Worm (Caenorhabditis elegans): ENCODE results near the gene Y48A6B.9.

The Y48A6B.9 gene

DNA sequence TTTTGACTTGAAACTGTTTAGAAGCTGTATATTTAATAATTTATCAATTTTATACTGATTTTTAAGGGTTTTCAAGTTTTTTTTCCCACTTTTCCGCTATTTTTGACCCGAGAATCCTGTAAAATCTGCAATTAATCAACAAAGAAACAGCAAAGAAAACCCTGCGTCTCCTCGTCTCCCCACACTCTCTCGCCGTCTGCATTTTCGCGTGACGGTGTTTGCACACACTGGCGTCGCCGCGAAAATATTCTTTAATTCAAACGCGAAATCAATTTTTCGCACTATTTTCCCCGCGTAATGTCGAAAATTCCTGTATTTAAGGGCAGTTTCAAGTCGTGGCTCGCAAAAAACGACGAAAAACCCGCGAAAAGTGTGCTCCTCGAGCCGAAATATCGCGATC, 30.3 kb downstream of the Y48A6B.9 start, which contains the start of gene rsa-2:
TSS of gene rsa-2 (plus strand) at position 221 of the 400 bp plus-strand sequence.
- peak; percentile 21 for TF ChIP-seq elt-2 (tag; optimal IDR thresholded peaks at IDR 0.05)
- peak; percentile 26 for TF ChIP-seq lin-15B (tag; optimal IDR thresholded peaks at IDR 0.05)
- peak; percentile 86 for TF ChIP-seq hmg-11 (tag; optimal IDR thresholded peaks at IDR 0.05)
- peak; percentile 18 for TF ChIP-seq lin-39 (tag; optimal IDR thresholded peaks at IDR 0.05)
- TF ChIP-seq nhr-25 (tag; optimal IDR thresholded peaks at IDR 0.05): peak; percentile 9
- TF ChIP-seq nhr-76 (tag; optimal IDR thresholded peaks at IDR 0.05): no peak
- peak; percentile 61 for TF ChIP-seq nfya-1 (tag; optimal IDR thresholded peaks at IDR 0.05; ENCODE audit: insufficient read depth)
- TF ChIP-seq mml-1 (tag; optimal IDR thresholded peaks at IDR 0.05): no peak
- peak; percentile 26 for TF ChIP-seq ceh-28 (tag; optimal IDR thresholded peaks at IDR 0.05)
- TF ChIP-seq ceh-82 (tag; optimal IDR thresholded peaks at IDR 0.05): peak; percentile 22
- TF ChIP-seq pha-4 (tag; optimal IDR thresholded peaks at IDR 0.05): peak; percentile 51

ce11 chrIII:11064576-11064975, 31.6 kb downstream of the Y48A6B.9 start:
- TF ChIP-seq ZK546.5 (tag; optimal IDR thresholded peaks at IDR 0.05): no peak
- no peak for TF ChIP-seq ztf-4 (tag; optimal IDR thresholded peaks at IDR 0.05)
- TF ChIP-seq nhr-25 (tag; optimal IDR thresholded peaks at IDR 0.05): no peak
- TF ChIP-seq elt-2 (tag; optimal IDR thresholded peaks at IDR 0.05): no peak
- no peak for TF ChIP-seq lin-39 (tag; optimal IDR thresholded peaks at IDR 0.05)
- no peak for TF ChIP-seq fos-1 (tag; optimal IDR thresholded peaks at IDR 0.05)
- no peak for TF ChIP-seq nhr-12 (tag; optimal IDR thresholded peaks at IDR 0.05)
- no peak for TF ChIP-seq ceh-28 (tag; optimal IDR thresholded peaks at IDR 0.05)
- TF ChIP-seq elt-1 (tag; optimal IDR thresholded peaks at IDR 0.05): no peak
- TF ChIP-seq mdl-1 (tag; optimal IDR thresholded peaks at IDR 0.05): no peak
- TF ChIP-seq ztf-11 (tag; optimal IDR thresholded peaks at IDR 0.05): no peak
- no peak for TF ChIP-seq fkh-10 (GFP tag; optimal IDR thresholded peaks at IDR 0.05)

ce11 chrIII:11066691-11067090, 33.7 kb downstream of the Y48A6B.9 start:
- no peak for TF ChIP-seq nhr-11 (tag; optimal IDR thresholded peaks at IDR 0.05)
- TF ChIP-seq hmg-11 (tag; optimal IDR thresholded peaks at IDR 0.05): peak; percentile 87
- peak; percentile 45 for TF ChIP-seq nhr-23 (tag; optimal IDR thresholded peaks at IDR 0.05)
- TF ChIP-seq lin-15B (tag; optimal IDR thresholded peaks at IDR 0.05): peak; percentile 34
- TF ChIP-seq nhr-25 (tag; optimal IDR thresholded peaks at IDR 0.05): peak; percentile 58
- peak; percentile 71 for TF ChIP-seq snpc-4 (tag; optimal IDR thresholded peaks at IDR 0.05)
- peak; percentile 76 for TF ChIP-seq pha-4 (tag; optimal IDR thresholded peaks at IDR 0.05)
- peak; percentile 33 for TF ChIP-seq egl-5 (tag; optimal IDR thresholded peaks at IDR 0.05)
- peak; percentile 37 for TF ChIP-seq jun-1 (tag; optimal IDR thresholded peaks at IDR 0.05)
- peak; percentile 84 for TF ChIP-seq skn-1 (tag; optimal IDR thresholded peaks at IDR 0.05)
- TF ChIP-seq lin-39 (tag; optimal IDR thresholded peaks at IDR 0.05): peak; percentile 54
- peak; percentile 22 for TF ChIP-seq aly-2 (tag; optimal IDR thresholded peaks at IDR 0.05)
- peak in 1 of 3 experiments; percentile 41 for TF ChIP-seq elt-3 (tag; optimal IDR thresholded peaks at IDR 0.05)
- no peak for TF ChIP-seq nhr-76 (tag; optimal IDR thresholded peaks at IDR 0.05)
- no peak for TF ChIP-seq sea-2 (GFP tag; optimal IDR thresholded peaks at IDR 0.05)
- TF ChIP-seq unc-62 (GFP tag; optimal IDR thresholded peaks at IDR 0.05): no peak
- no peak for TF ChIP-seq ama-1 (optimal IDR thresholded peaks at IDR 0.05)
- TF ChIP-seq nhr-77 (tag; optimal IDR thresholded peaks at IDR 0.05): peak; percentile 54
- TF ChIP-seq ceh-82 (tag; optimal IDR thresholded peaks at IDR 0.05): peak; percentile 59
- no peak for TF ChIP-seq unc-39 (tag; optimal IDR thresholded peaks at IDR 0.05)
- TF ChIP-seq nhr-237 (tag; optimal IDR thresholded peaks at IDR 0.05): no peak
- TF ChIP-seq elt-2 (tag; optimal IDR thresholded peaks at IDR 0.05): peak; percentile 40
- TF ChIP-seq lsy-12 (tag; optimal IDR thresholded peaks at IDR 0.05): peak; percentile 86
- TF ChIP-seq pqm-1 (tag; optimal IDR thresholded peaks at IDR 0.05): no peak
- peak; percentile 30 for TF ChIP-seq R02D3.7 (tag; optimal IDR thresholded peaks at IDR 0.05)
- peak; percentile 86 for TF ChIP-seq nfya-1 (tag; optimal IDR thresholded peaks at IDR 0.05; ENCODE audit: insufficient read depth)
- no peak for TF ChIP-seq daf-12 (tag; optimal IDR thresholded peaks at IDR 0.05)
- no peak for TF ChIP-seq nhr-28 (tag; optimal IDR thresholded peaks at IDR 0.05)
- TF ChIP-seq egl-27 (tag; optimal IDR thresholded peaks at IDR 0.05): no peak
- peak; percentile 25 for TF ChIP-seq ceh-16 (tag; optimal IDR thresholded peaks at IDR 0.05)
- TF ChIP-seq mdl-1 (tag; optimal IDR thresholded peaks at IDR 0.05): no peak
- TF ChIP-seq nhr-43 (tag; optimal IDR thresholded peaks at IDR 0.05; ENCODE audit: poor library complexity, severe bottlenecking): peak; percentile 82
- TF ChIP-seq ceh-9 (tag; optimal IDR thresholded peaks at IDR 0.05): no peak
- TF ChIP-seq tbx-2 (tag; optimal IDR thresholded peaks at IDR 0.05): peak; percentile 64
